Fruit fly (Drosophila melanogaster): ENCODE results near the gene Hexo1.

Hexo1 gene

dm6 chr3L:4293304-4293703, 4.9 kb downstream of the Hexo1 start:
- TF ChIP-seq bab1 (GFP tag; optimal IDR thresholded peaks at IDR 0.05) = no peak
- TF ChIP-seq Crg-1 (GFP tag; optimal IDR thresholded peaks at IDR 0.05) = no peak
- TF ChIP-seq CG11617 (GFP tag; optimal IDR thresholded peaks at IDR 0.05) = no peak
- TF ChIP-seq CG7045 (GFP tag; optimal IDR thresholded peaks at IDR 0.05) = no peak
- no peak for TF ChIP-seq cnc (optimal IDR thresholded peaks at IDR 0.05)
- TF ChIP-seq CG14711 (tag; optimal IDR thresholded peaks at IDR 0.05) = no peak
- TF ChIP-seq kay (GFP tag; ENCODE audit: borderline replicate concordance) = no peak
- no peak for TF ChIP-seq CG5204 (GFP tag; optimal IDR thresholded peaks at IDR 0.05)
- TF ChIP-seq CG7101 (tag; optimal IDR thresholded peaks at IDR 0.05) = no peak
- no peak for TF ChIP-seq cic (GFP tag; optimal IDR thresholded peaks at IDR 0.05)
- no peak for TF ChIP-seq toe (GFP tag; optimal IDR thresholded peaks at IDR 0.05)
- no peak for TF ChIP-seq CG33017 (tag; optimal IDR thresholded peaks at IDR 0.05)
- no peak for TF ChIP-seq Clk (GFP tag; optimal IDR thresholded peaks at IDR 0.05)
- TF ChIP-seq CG12768 (GFP tag; optimal IDR thresholded peaks at IDR 0.05) = no peak

dm6 chr3L:4293711-4294110, 5.3 kb downstream of the Hexo1 start:
- no peak for TF ChIP-seq toe (GFP tag; optimal IDR thresholded peaks at IDR 0.05)
- TF ChIP-seq CG11617 (GFP tag; optimal IDR thresholded peaks at IDR 0.05) = peak; percentile 10
- TF ChIP-seq CG14711 (tag; optimal IDR thresholded peaks at IDR 0.05) = no peak
- TF ChIP-seq CG7101 (tag; optimal IDR thresholded peaks at IDR 0.05) = peak; percentile 26
- TF ChIP-seq CG7045 (GFP tag; optimal IDR thresholded peaks at IDR 0.05) = no peak
- no peak for TF ChIP-seq CG12768 (GFP tag; optimal IDR thresholded peaks at IDR 0.05)
- no peak for TF ChIP-seq CG1620 (GFP tag; optimal IDR thresholded peaks at IDR 0.05)
- no peak for TF ChIP-seq pad (GFP tag; optimal IDR thresholded peaks at IDR 0.05)
- TF ChIP-seq CG5204 (GFP tag; optimal IDR thresholded peaks at IDR 0.05) = no peak
- peak; percentile 39 for TF ChIP-seq cic (GFP tag; optimal IDR thresholded peaks at IDR 0.05)
- no peak for TF ChIP-seq Crg-1 (GFP tag; optimal IDR thresholded peaks at IDR 0.05)
- TF ChIP-seq CG33017 (tag; optimal IDR thresholded peaks at IDR 0.05) = peak; percentile 54

DNA sequence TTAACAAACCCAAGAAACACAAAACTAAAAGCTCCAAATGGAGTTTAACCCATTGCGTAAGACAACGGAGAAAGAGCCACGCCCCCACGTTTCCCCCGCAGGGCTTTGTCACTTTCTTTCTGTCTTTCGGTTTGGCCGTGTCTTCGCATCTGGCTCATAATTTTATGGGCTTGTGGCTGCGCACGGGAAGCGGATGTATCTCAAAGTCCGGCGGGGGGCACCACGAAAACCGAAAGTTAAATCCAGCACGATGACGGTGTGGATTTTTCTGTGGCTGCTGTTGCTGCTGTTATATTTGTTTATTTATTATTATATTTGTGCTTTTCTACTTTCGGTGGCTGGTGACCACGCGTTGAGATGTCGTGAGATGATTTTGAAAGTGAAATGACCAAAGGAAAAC, 8.3 kb downstream of the Hexo1 start:
- TF ChIP-seq CG12768 (GFP tag; optimal IDR thresholded peaks at IDR 0.05) = no peak
- no peak for TF ChIP-seq kay (GFP tag; ENCODE audit: borderline replicate concordance)
- TF ChIP-seq pad (GFP tag; optimal IDR thresholded peaks at IDR 0.05) = no peak
- TF ChIP-seq CG5204 (GFP tag; optimal IDR thresholded peaks at IDR 0.05) = no peak
- TF ChIP-seq cic (GFP tag; optimal IDR thresholded peaks at IDR 0.05) = no peak
- TF ChIP-seq bab1 (GFP tag; optimal IDR thresholded peaks at IDR 0.05) = no peak
- TF ChIP-seq Clk (GFP tag; optimal IDR thresholded peaks at IDR 0.05) = no peak
- no peak for TF ChIP-seq cnc (optimal IDR thresholded peaks at IDR 0.05)

DNA sequence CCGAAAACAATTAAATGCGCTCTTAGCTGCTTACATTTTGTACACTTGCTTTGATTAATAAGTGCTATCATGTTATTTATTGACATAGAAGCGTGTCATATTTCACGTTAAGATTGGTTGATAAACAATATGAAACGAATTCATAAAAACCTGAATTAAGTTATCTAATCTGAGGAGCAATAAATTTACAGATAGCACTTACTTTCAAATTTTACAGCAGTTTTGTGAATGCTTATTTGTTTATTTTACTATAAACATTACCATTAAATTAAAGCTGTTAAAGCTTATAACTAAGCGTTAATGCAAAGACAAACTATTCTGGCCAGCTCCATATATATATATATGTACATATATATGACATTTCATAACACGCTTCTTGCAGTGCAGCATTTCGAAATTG, 13.6 kb downstream of the Hexo1 start:
- TF ChIP-seq tj (GFP tag; optimal IDR thresholded peaks at IDR 0.05) (no peak), CG33017 (tag; optimal IDR thresholded peaks at IDR 0.05) (no peak), Mnt (GFP tag; optimal IDR thresholded peaks at IDR 0.05) (no peak), Clk (GFP tag; optimal IDR thresholded peaks at IDR 0.05) (no peak), CG1620 (GFP tag; optimal IDR thresholded peaks at IDR 0.05) (no peak), bab1 (GFP tag; optimal IDR thresholded peaks at IDR 0.05) (no peak), CG5204 (GFP tag; optimal IDR thresholded peaks at IDR 0.05) (no peak)

- TF ChIP-seq CG14711 (tag; optimal IDR thresholded peaks at IDR 0.05) (no peak), pad (GFP tag; optimal IDR thresholded peaks at IDR 0.05) (no peak), CG7045 (GFP tag; optimal IDR thresholded peaks at IDR 0.05) (no peak), CG7101 (tag; optimal IDR thresholded peaks at IDR 0.05) (no peak), cic (GFP tag; optimal IDR thresholded peaks at IDR 0.05) (no peak), CG33017 (tag; optimal IDR thresholded peaks at IDR 0.05) (no peak), Crg-1 (GFP tag; optimal IDR thresholded peaks at IDR 0.05) (no peak), Mnt (GFP tag; optimal IDR thresholded peaks at IDR 0.05) (no peak), bab1 (GFP tag; optimal IDR thresholded peaks at IDR 0.05) (no peak), CG11617 (GFP tag; optimal IDR thresholded peaks at IDR 0.05) (no peak)
Observed at dm6 chr3L:4304244-4304959, 16.0 kb downstream of the Hexo1 start.

DNA sequence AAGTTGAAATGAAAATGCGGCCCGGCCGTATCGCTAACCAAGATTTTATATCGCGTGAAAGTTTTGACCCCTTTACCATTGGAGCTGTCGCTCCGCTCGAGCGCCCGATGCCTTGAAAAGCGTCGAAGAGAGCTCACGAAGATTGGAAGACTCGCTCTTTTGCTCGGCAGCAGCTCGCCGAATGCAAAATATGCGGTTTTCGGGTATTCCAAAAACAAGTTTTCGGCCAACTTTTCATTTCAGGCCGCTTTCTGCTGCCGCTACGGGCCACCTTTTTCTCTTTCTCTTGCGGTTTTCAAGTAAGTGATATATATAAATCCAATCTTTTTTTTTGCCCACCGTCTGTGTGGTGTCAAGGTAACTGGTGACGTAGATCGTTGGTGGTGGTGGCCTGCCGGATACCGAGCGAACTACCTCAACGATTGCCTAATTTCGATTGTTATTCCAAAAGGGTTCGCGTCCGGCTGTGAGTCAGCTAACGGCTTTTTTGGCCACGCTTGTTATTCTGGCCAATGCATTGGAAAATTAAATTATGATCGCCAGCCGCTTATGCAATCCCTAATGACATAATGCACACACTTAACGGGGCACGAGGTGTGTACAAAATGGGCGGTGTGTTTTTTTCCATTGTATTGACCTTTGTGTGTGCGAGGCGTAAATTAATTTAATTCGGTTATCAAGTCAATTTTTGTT, 19.4 kb downstream of the Hexo1 start, which contains the start of gene dyl:
Gene dyl, minus strand, starts transcription at position 28 of the 693 bp plus-strand sequence.
- TF ChIP-seq tj (GFP tag; optimal IDR thresholded peaks at IDR 0.05) = no peak
- TF ChIP-seq CG33017 (tag; optimal IDR thresholded peaks at IDR 0.05) = no peak
- no peak for TF ChIP-seq CG7045 (GFP tag; optimal IDR thresholded peaks at IDR 0.05)
- TF ChIP-seq Hr96 (GFP tag; optimal IDR thresholded peaks at IDR 0.05) = no peak
- TF ChIP-seq toe (GFP tag; optimal IDR thresholded peaks at IDR 0.05) = no peak
- no peak for TF ChIP-seq CG11617 (GFP tag; optimal IDR thresholded peaks at IDR 0.05)
- no peak for TF ChIP-seq CG1620 (GFP tag; optimal IDR thresholded peaks at IDR 0.05)
- TF ChIP-seq cic (GFP tag; optimal IDR thresholded peaks at IDR 0.05) = no peak
- TF ChIP-seq CG7101 (tag; optimal IDR thresholded peaks at IDR 0.05) = no peak
- no peak for TF ChIP-seq CG12768 (GFP tag; optimal IDR thresholded peaks at IDR 0.05)
- TF ChIP-seq Mnt (GFP tag; optimal IDR thresholded peaks at IDR 0.05) = no peak
- TF ChIP-seq ovo (GFP tag; optimal IDR thresholded peaks at IDR 0.05) = no peak
- no peak for TF ChIP-seq kay (GFP tag; ENCODE audit: borderline replicate concordance)
- no peak for TF ChIP-seq Crg-1 (GFP tag; optimal IDR thresholded peaks at IDR 0.05)
- no peak for TF ChIP-seq bab1 (GFP tag; optimal IDR thresholded peaks at IDR 0.05)
- TF ChIP-seq Clk (GFP tag; optimal IDR thresholded peaks at IDR 0.05) = no peak
